Worm (Caenorhabditis elegans) whole organism, late embryonic: ENCODE data around the gene F37C12.18.

Source experiments
- C38D4.7 ChIP-seq: fragments of 200-800 bp; sonication (Bioruptor generic); optimal IDR thresholded peaks from 2 replicates; lab custom pipeline; 2018; ENCODE audit warnings: mild to moderate bottlenecking, missing genetic modification characterization, moderate library complexity, missing compliant biosample characterization
- K02D7.2 ChIP-seq: sonication (generic microtip); optimal IDR thresholded peaks from 2 replicates; lab custom pipeline; 2017; ENCODE audit warnings: mild to moderate bottlenecking, missing genetic modification characterization, missing compliant biosample characterization
- T23F11.4 ChIP-seq: fragments of 200-800 bp; sonication (Bioruptor generic); optimal IDR thresholded peaks from 2 replicates; lab custom pipeline; 2018; ENCODE audit warnings: mild to moderate bottlenecking, missing genetic modification characterization, missing compliant biosample characterization
- ama-1 ChIP-seq: fragments of 150-350 bp; optimal IDR thresholded peaks from 2 replicates; lab custom pipeline; 2014
- ceh-14 ChIP-seq: sonication (generic microtip); optimal IDR thresholded peaks from 2 replicates; lab custom pipeline; 2016; ENCODE audit warnings: missing genotype, missing genetic modification characterization, missing compliant biosample characterization
- ceh-18 ChIP-seq: sonication (generic microtip); optimal IDR thresholded peaks from 2 replicates; lab custom pipeline; 2016; ENCODE audit warnings: missing genetic modification characterization, missing compliant biosample characterization
- ceh-19 ChIP-seq: fragments of 200-800 bp; sonication (Bioruptor generic); optimal IDR thresholded peaks from 2 replicates; lab custom pipeline; 2018; ENCODE audit warnings: mild to moderate bottlenecking, missing genetic modification characterization, missing compliant biosample characterization
- ceh-2 ChIP-seq: sonication (generic microtip); optimal IDR thresholded peaks from 2 replicates; lab custom pipeline; 2016; ENCODE audit warnings: missing genotype, missing genetic modification characterization, missing compliant biosample characterization
- ceh-22 ChIP-seq: sonication (generic microtip); optimal IDR thresholded peaks from 2 replicates; lab custom pipeline; 2017; ENCODE audit warnings: missing biosample characterization, missing genetic modification characterization
- ceh-31 ChIP-seq: sonication (generic microtip); optimal IDR thresholded peaks from 2 replicates; lab custom pipeline; 2016; ENCODE audit warnings: missing genetic modification characterization, missing compliant biosample characterization
- ceh-34 ChIP-seq: sonication (generic microtip); optimal IDR thresholded peaks from 2 replicates; lab custom pipeline; 2016; ENCODE audit warnings: mild to moderate bottlenecking, missing genetic modification characterization, missing compliant biosample characterization
- ceh-48 ChIP-seq: sonication (generic microtip); optimal IDR thresholded peaks from 2 replicates; lab custom pipeline; 2016; ENCODE audit warnings: missing genetic modification characterization, inconsistent platforms, missing compliant biosample characterization
- ceh-9 ChIP-seq: sonication (generic microtip); optimal IDR thresholded peaks from 2 replicates; lab custom pipeline; 2016; ENCODE audit warnings: mild to moderate bottlenecking, missing genetic modification characterization, inconsistent platforms, missing compliant biosample characterization
- che-1 ChIP-seq: sonication (generic microtip); optimal IDR thresholded peaks from 2 replicates; lab custom pipeline; 2016; ENCODE audit warnings: mild to moderate bottlenecking, missing genetic modification characterization, missing compliant biosample characterization
- elt-2 ChIP-seq: sonication (generic microtip); optimal IDR thresholded peaks from 2 replicates; lab custom pipeline; 2016; ENCODE audit warnings: missing genetic modification reagents, missing genetic modification characterization, missing compliant biosample characterization
- elt-4 ChIP-seq: sonication (generic microtip); optimal IDR thresholded peaks from 2 replicates; lab custom pipeline; 2016; ENCODE audit warnings: missing genetic modification characterization, missing compliant biosample characterization
- eyg-1 ChIP-seq: sonication (generic microtip); optimal IDR thresholded peaks from 2 replicates; lab custom pipeline; 2016; ENCODE audit warnings: missing genotype, missing genetic modification characterization, missing compliant biosample characterization
- hlh-13 ChIP-seq: fragments of 200-800 bp; sonication (Bioruptor generic); optimal IDR thresholded peaks from 2 replicates; lab custom pipeline; 2018; ENCODE audit warnings: mild to moderate bottlenecking, missing genetic modification characterization, missing compliant biosample characterization
- hlh-8 ChIP-seq: sonication (generic microtip); optimal IDR thresholded peaks from 2 replicates; lab custom pipeline; 2016; ENCODE audit warnings: missing genotype, missing genetic modification characterization, missing compliant biosample characterization
- lim-6 ChIP-seq: sonication (generic microtip); optimal IDR thresholded peaks from 2 replicates; lab custom pipeline; 2016; ENCODE audit warnings: missing genetic modification characterization, missing compliant biosample characterization
- mec-3 ChIP-seq: sonication (generic microtip); optimal IDR thresholded peaks from 2 replicates; lab custom pipeline; 2016; ENCODE audit warnings: borderline replicate concordance, missing genetic modification characterization, missing compliant biosample characterization
- nfya-1 ChIP-seq: sonication (generic microtip); optimal IDR thresholded peaks from 2 replicates; lab custom pipeline; 2017; ENCODE audit warnings: missing genetic modification characterization, mild to moderate bottlenecking, missing compliant biosample characterization, antibody characterized with exemption, moderate library complexity
- nhr-11 ChIP-seq: fragments of 150-350 bp; optimal IDR thresholded peaks from 2 replicates; lab custom pipeline; 2014; ENCODE audit warnings: missing biosample characterization, missing genetic modification characterization
- npax-4 ChIP-seq: sonication (generic microtip); optimal IDR thresholded peaks from 2 replicates; lab custom pipeline; 2016; ENCODE audit warnings: missing genetic modification characterization, missing compliant biosample characterization
- odd-2 ChIP-seq: sonication (generic microtip); optimal IDR thresholded peaks from 2 replicates; lab custom pipeline; 2017; ENCODE audit warnings: antibody characterized with exemption, mild to moderate bottlenecking, missing genetic modification characterization, missing compliant biosample characterization
- pag-3 ChIP-seq: sonication (generic microtip); optimal IDR thresholded peaks from 2 replicates; lab custom pipeline; 2016; ENCODE audit warnings: missing compliant biosample characterization, missing genetic modification characterization, borderline replicate concordance
- pat-9 ChIP-seq: fragments of 200-800 bp; sonication (Bioruptor generic); optimal IDR thresholded peaks from 2 replicates; lab custom pipeline; 2018; ENCODE audit warnings: mild to moderate bottlenecking, missing genetic modification characterization, moderate library complexity, missing compliant biosample characterization
- pax-1 ChIP-seq: fragments of 150-350 bp; optimal IDR thresholded peaks from 2 replicates; lab custom pipeline; 2014; ENCODE audit warnings: missing biosample characterization, missing genetic modification characterization
- pha-2 ChIP-seq: sonication (generic microtip); optimal IDR thresholded peaks from 2 replicates; lab custom pipeline; 2017; ENCODE audit warnings: mild to moderate bottlenecking, missing genetic modification characterization, missing compliant biosample characterization
- sox-2 ChIP-seq: fragments of 200-800 bp; sonication (Bioruptor generic); IDR thresholded peaks from 2 replicates; pipeline ENCODE4 v1.3.6; 2022; ENCODE audit warnings: missing genetic modification reagents, missing genetic modification characterization, missing compliant biosample characterization
- sox-4 ChIP-seq: sonication (generic microtip); optimal IDR thresholded peaks from 2 replicates; lab custom pipeline; 2017; ENCODE audit warnings: mild to moderate bottlenecking, missing genetic modification characterization, inconsistent platforms, missing compliant biosample characterization
- syd-9 ChIP-seq: sonication (generic microtip); optimal IDR thresholded peaks from 2 replicates; lab custom pipeline; 2016; ENCODE audit warnings: mild to moderate bottlenecking, missing genetic modification characterization, moderate library complexity, missing compliant biosample characterization
- tbx-2 ChIP-seq: sonication (generic microtip); optimal IDR thresholded peaks from 2 replicates; lab custom pipeline; 2016; ENCODE audit warnings: missing genetic modification characterization, missing compliant biosample characterization
- tbx-7 ChIP-seq: sonication (generic microtip); optimal IDR thresholded peaks from 2 replicates; lab custom pipeline; 2016; ENCODE audit warnings: missing genotype, missing genetic modification characterization, missing compliant biosample characterization
- unc-42 ChIP-seq: sonication (generic microtip); optimal IDR thresholded peaks from 2 replicates; lab custom pipeline; 2016; ENCODE audit warnings: missing genotype, missing genetic modification characterization, missing compliant biosample characterization

The F37C12.18 gene

DNA sequence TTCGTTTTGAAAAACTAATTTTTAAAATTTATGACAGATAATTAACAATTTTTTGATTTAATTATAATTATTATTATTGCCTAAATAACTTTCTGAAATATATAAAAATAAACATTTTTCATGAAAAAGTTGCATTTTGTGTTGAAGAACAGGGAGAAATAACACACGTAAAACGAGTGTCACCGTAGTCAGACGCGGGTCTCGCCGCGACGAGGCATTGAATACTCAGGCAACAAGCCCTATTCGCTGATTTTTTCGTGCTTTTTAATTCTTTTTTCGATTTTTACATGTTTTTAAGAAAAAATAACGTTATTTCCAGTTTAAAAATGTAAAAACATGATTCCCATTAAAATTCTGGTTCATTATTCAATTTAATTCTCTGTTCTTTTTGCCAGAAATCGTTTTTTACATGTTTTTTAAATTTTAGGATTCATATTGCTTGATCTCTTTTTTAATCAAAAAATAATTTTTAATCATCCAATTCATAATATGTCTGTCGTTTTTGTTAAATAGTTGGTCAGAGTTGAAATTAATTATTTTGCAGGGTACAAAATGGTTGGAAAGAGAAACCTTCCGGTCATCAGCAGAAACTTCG is 12.8 kb upstream of the F37C12.18 start, which contains the start of gene rpl-6:
TSS of gene rpl-6 (plus strand) at position 545 of the 595 bp plus-strand sequence.
- TF ChIP-seq sox-4 (tag; lab: Kevin White, UChicago) (no peak), ceh-31 (tag; lab: Kevin White, UChicago) (peak; percentile 34), pha-2 (peak; percentile 4), tbx-2 (tag; lab: Kevin White, UChicago) (peak; percentile 23), pag-3 (tag; lab: Kevin White, UChicago) (no peak), ceh-34 (tag; lab: Kevin White, UChicago) (peak; percentile 1), nfya-1 (tag; lab: Kevin White, UChicago) (peak; percentile 93), ceh-22 (tag; lab: Kevin White, UChicago) (no peak), nhr-11 (tag; lab: Kevin White, UChicago) (no peak), pax-1 (tag; lab: Kevin White, UChicago) (peak; percentile 57), pat-9 (tag; lab: Kevin White, UChicago) (no peak), ceh-14 (no peak), unc-42 (peak; percentile 12), elt-2 (tag; lab: Kevin White, UChicago) (peak; percentile 42), che-1 (tag; lab: Kevin White, UChicago) (no peak)

DNA sequence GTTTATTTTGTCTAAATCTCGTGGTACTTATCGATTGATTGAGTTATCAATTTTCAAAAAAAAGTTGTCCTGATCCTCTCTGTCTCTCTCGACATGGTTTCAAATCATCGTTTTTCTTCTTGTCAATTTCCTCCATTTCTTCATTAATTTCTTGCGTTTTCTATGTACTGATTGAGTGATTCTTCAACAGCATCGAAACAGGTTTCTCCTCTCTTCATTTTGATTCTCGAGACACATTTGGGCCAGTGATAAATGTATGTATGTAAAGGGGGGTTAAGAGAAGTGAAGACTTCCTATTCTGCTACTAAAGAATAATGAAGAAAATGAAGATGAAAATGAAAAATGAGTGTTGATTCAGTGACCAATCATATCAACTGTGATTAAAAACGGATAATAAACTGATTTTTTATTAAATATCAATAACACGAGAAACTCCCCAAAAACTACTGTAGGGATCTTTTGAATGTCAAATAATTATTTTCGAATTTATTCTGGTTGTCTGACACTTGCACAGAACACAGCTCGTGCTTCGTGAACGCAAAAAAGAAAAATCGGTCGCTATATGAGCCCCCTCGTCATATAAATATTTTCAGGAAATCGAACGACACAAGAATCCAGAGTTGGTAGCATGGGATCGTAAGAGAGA is 8.0 kb upstream of the F37C12.18 start:
- TF ChIP-seq odd-2 (tag; lab: Kevin White, UChicago) (no peak), tbx-7 (no peak), lim-6 (tag; lab: Kevin White, UChicago) (no peak), pax-1 (tag; lab: Kevin White, UChicago) (no peak), ceh-2 (tag; lab: Kevin White, UChicago) (no peak), npax-4 (tag; lab: Kevin White, UChicago) (no peak), ceh-9 (tag; lab: Kevin White, UChicago) (no peak), K02D7.2 (tag; lab: Kevin White, UChicago) (no peak), ama-1 (lab: Kevin White, UChicago) (no peak), ceh-18 (no peak), T23F11.4 (no peak)

DNA sequence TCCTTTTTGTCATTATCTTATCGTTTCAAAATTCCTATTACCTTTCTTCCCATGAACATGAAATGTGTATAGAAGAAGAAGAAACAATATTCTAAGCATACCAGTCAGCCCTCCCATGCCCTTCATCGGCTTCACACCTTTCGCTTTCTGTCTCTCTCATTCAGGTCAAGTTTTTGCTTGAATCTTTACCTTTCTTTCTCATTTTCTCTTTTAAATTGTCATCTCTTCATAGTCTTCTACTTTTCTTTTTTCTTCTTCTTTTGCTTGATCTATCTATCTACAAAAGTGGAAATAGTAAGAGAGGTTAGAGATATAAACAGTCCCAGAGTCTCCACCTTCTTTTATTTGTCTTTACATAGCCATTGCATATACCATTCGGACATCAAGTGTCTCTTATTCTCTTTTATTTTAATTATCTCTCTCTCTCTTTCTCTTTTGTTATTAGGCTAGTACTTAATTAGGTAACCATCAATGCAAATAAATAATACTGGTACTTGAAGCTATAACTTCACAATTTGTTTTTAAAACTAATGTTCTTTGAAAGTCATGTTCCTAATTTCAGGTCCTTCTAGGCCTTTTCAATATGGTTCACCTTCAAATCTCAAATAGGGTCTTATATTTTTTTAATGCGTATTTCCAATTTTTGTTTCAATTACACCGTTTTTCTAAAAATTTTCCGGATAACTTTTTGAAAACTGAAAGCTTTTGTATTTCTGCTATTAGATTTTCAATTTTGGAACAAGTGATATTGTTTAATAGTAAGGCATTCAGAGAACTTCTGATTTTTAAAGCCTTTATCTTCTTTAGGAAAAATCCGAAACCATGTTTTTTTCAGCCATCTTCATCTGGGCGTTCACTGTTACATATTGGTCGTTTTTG is 6.4 kb upstream of the F37C12.18 start, which contains the start of gene dpy-31:
TSS of gene dpy-31 (plus strand) at position 829 of the 879 bp plus-strand sequence.
- no peak for TF ChIP-seq pha-2
- TF ChIP-seq ceh-48 (tag; lab: Kevin White, UChicago): no peak
- no peak for TF ChIP-seq eyg-1
- TF ChIP-seq lim-6 (tag; lab: Kevin White, UChicago): no peak
- no peak for TF ChIP-seq pax-1 (tag; lab: Kevin White, UChicago)
- TF ChIP-seq ceh-22 (tag; lab: Kevin White, UChicago): no peak
- TF ChIP-seq K02D7.2 (tag; lab: Kevin White, UChicago): no peak
- no peak for TF ChIP-seq sox-2 (GFP tag; lab: Robert Waterston, UW)
- no peak for TF ChIP-seq C38D4.7
- no peak for TF ChIP-seq ceh-19
- no peak for TF ChIP-seq hlh-13 (GFP tag; lab: Kevin White, UChicago)

DNA sequence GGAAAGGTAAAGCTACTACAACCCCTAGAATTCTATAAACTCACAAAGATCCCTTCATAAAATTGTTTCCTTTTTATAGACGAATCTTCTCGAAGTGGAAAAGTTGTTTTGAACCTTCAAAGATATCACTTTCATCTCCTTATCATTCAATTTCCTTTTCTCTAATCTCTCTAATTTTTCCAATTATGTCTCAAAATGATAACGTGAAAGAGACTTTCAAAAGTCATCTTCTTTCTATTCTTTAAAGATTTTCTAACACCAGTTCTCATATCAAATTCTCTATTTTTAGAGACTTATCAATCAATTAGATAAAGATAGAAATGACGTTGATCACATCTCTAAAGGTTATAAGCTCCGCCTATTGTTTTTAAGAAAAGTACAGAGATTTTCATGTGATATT is 4.2 kb upstream of the F37C12.18 start:
- TF ChIP-seq mec-3 (tag; lab: Kevin White, UChicago) (no peak), elt-4 (tag; lab: Kevin White, UChicago) (no peak), hlh-8 (tag; lab: Kevin White, UChicago) (no peak), C38D4.7 (no peak), syd-9 (tag; lab: Kevin White, UChicago) (no peak)
